Worm (Caenorhabditis elegans) whole organism, late embryonic: Measurements from ENCODE around the gene fipr-29.

ENCODE experiments used
- F13H6.1 ChIP-seq: sonication (generic microtip); optimal IDR thresholded peaks from 2 replicates; lab custom pipeline; 2016; ENCODE audit warnings: missing genetic modification characterization, missing compliant biosample characterization
- ama-1 ChIP-seq: fragments of 150-350 bp; optimal IDR thresholded peaks from 2 replicates; lab custom pipeline; 2014

DNA sequence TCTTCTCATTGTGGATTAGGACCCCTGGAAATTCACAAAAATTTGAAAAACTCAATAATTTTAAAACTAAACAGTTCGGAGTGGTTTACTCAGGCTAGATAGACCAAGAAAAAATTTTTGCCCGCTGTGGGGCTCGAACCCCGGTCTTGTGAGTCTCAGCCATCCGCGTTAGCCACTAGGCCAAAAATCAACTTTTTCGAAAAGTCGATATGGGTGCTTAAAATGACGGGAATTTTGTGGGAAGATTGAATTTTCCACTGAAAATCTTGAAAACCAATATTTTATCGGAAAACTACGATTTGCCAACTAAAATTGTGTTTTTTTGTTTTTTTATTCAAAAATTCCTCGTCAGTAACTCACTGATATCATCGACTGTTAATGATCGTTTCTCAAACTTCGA lies 47.4 kb upstream of the fipr-29 start:
- TF ChIP-seq F13H6.1 (tag; lab: Kevin White, UChicago), result no peak
- no peak for TF ChIP-seq ama-1 (lab: Kevin White, UChicago)
